Worm (Caenorhabditis elegans) whole organism, mixed stage, embryonic: Measurements from ENCODE around the gene clec-153.

ENCODE experiments used
- nhr-12 ChIP-seq: fragments of 150-350 bp; optimal IDR thresholded peaks from 2 replicates; lab custom pipeline; 2014; ENCODE audit warnings: missing biosample characterization, missing genetic modification characterization
- pha-4 ChIP-seq: fragments of 150-350 bp; optimal IDR thresholded peaks from 2 replicates; lab custom pipeline; 2018; ENCODE audit warnings: missing biosample characterization, missing genetic modification reagents, missing genetic modification characterization
- snpc-4 ChIP-seq: fragments of 150-350 bp; optimal IDR thresholded peaks from 2 replicates; lab custom pipeline; 2014; ENCODE audit warnings: missing biosample characterization, missing genetic modification characterization
- zip-8 ChIP-seq: fragments of 150-350 bp; optimal IDR thresholded peaks from 2 replicates; lab custom pipeline; 2014; ENCODE audit warnings: missing biosample characterization, missing genetic modification characterization

ce11 chrIII:4594324-4594723 lies 40.7 kb upstream of the clec-153 start, which contains the start of gene apc-11:
- TF ChIP-seq snpc-4 (tag; lab: Kevin White, UChicago): no peak
- TF ChIP-seq nhr-12: no peak
- no peak for TF ChIP-seq pha-4 (tag; lab: Kevin White, UChicago)
- TF ChIP-seq zip-8 (tag; lab: Kevin White, UChicago): no peak
